Worm (Caenorhabditis elegans) whole organism, mixed stage, embryonic: ENCODE results near the gene sre-1.
A peak's percentile ranks its signal among the peaks of the same experiment; 100 is the strongest.

Experiments used
- M03D4.4 ChIP-seq: sonication (generic microtip); optimal IDR thresholded peaks from 2 replicates; lab custom pipeline; 2017; ENCODE audit warnings: mild to moderate bottlenecking, missing genetic modification characterization, missing compliant biosample characterization
- bed-3 ChIP-seq: fragments of 200-800 bp; sonication (Bioruptor generic); optimal IDR thresholded peaks from 3 replicates; lab custom pipeline; 2018; ENCODE audit warnings: mild to moderate bottlenecking, missing genetic modification characterization, moderate library complexity, missing compliant biosample characterization
- blmp-1 ChIP-seq: fragments of 150-350 bp; optimal IDR thresholded peaks from 2 replicates; lab custom pipeline; 2014; ENCODE audit warnings: missing biosample characterization, missing genetic modification characterization
- ceh-39 ChIP-seq: fragments of 150-350 bp; optimal IDR thresholded peaks from 2 replicates; lab custom pipeline; 2014; ENCODE audit warnings: missing biosample characterization, missing genetic modification characterization
- ceh-43 ChIP-seq: fragments of 200-800 bp; sonication (Bioruptor generic); optimal IDR thresholded peaks from 2 replicates; lab custom pipeline; 2018; ENCODE audit warnings: mild to moderate bottlenecking, missing genetic modification characterization, moderate library complexity, missing compliant biosample characterization
- ceh-83 ChIP-seq: fragments of 200-800 bp; sonication (Bioruptor generic); optimal IDR thresholded peaks from 2 replicates; lab custom pipeline; 2018; ENCODE audit warnings: mild to moderate bottlenecking, missing genetic modification characterization, missing compliant biosample characterization
- ces-1 ChIP-seq: fragments of 150-350 bp; optimal IDR thresholded peaks from 2 replicates; lab custom pipeline; 2014; ENCODE audit warnings: missing biosample characterization, missing genetic modification reagents, missing genetic modification characterization
- cnd-1 ChIP-seq: fragments of 200-800 bp; sonication (Bioruptor generic); optimal IDR thresholded peaks from 2 replicates; lab custom pipeline; 2018; ENCODE audit warnings: mild to moderate bottlenecking, missing genetic modification characterization, missing compliant biosample characterization
- drap-1 ChIP-seq: fragments of 200-800 bp; sonication (Bioruptor generic); optimal IDR thresholded peaks from 3 replicates; lab custom pipeline; 2018; ENCODE audit warnings: mild to moderate bottlenecking, missing genetic modification characterization, missing compliant biosample characterization
- elt-1 ChIP-seq: sonication (generic microtip); optimal IDR thresholded peaks from 2 replicates; lab custom pipeline; 2017; ENCODE audit warnings: missing genetic modification characterization, mild to moderate bottlenecking, missing compliant biosample characterization, antibody characterized with exemption, moderate library complexity, borderline replicate concordance; ENCODE audit not compliant: insufficient read depth
- flh-1 ChIP-seq: fragments of 200-800 bp; sonication (Bioruptor generic); optimal IDR thresholded peaks from 2 replicates; lab custom pipeline; 2018; ENCODE audit warnings: mild to moderate bottlenecking, missing genetic modification characterization, moderate library complexity, missing compliant biosample characterization
- ham-2 ChIP-seq: fragments of 200-800 bp; sonication (Bioruptor generic); optimal IDR thresholded peaks from 2 replicates; lab custom pipeline; 2018; ENCODE audit warnings: mild to moderate bottlenecking, missing genetic modification characterization, missing compliant biosample characterization
- hlh-1 ChIP-seq: fragments of 150-350 bp; optimal IDR thresholded peaks from 2 replicates; lab custom pipeline; 2014; ENCODE audit warnings: missing biosample characterization, missing genetic modification reagents, missing genetic modification characterization
- lin-13 ChIP-seq: fragments of 150-350 bp; optimal IDR thresholded peaks from 2 replicates; lab custom pipeline; 2014; ENCODE audit warnings: missing biosample characterization, missing genetic modification characterization
- lin-32 ChIP-seq: fragments of 200-800 bp; sonication (Bioruptor generic); optimal IDR thresholded peaks from 2 replicates; lab custom pipeline; 2018; ENCODE audit warnings: mild to moderate bottlenecking, missing genetic modification characterization, missing compliant biosample characterization
- lsy-2 ChIP-seq: fragments of 150-350 bp; optimal IDR thresholded peaks from 2 replicates; lab custom pipeline; 2014; ENCODE audit warnings: missing biosample characterization, missing genetic modification characterization
- mab-5 ChIP-seq: fragments of 150-350 bp; optimal IDR thresholded peaks from 2 replicates; lab custom pipeline; 2014; ENCODE audit warnings: missing biosample characterization, missing genetic modification characterization
- mep-1 ChIP-seq: fragments of 150-350 bp; optimal IDR thresholded peaks from 2 replicates; lab custom pipeline; 2017; ENCODE audit warnings: missing biosample characterization, missing genetic modification reagents, missing genetic modification characterization, inconsistent platforms
- mls-2 ChIP-seq: sonication (generic microtip); optimal IDR thresholded peaks from 2 replicates; lab custom pipeline; 2016; ENCODE audit warnings: mild to moderate bottlenecking, missing genetic modification characterization, moderate library complexity, missing compliant biosample characterization
- nhr-12 ChIP-seq: fragments of 150-350 bp; optimal IDR thresholded peaks from 2 replicates; lab custom pipeline; 2014; ENCODE audit warnings: missing biosample characterization, missing genetic modification characterization
- nhr-2 ChIP-seq: fragments of 150-350 bp; optimal IDR thresholded peaks from 2 replicates; lab custom pipeline; 2014; ENCODE audit warnings: missing biosample characterization, missing genetic modification characterization
- nhr-237 ChIP-seq: fragments of 150-350 bp; optimal IDR thresholded peaks from 2 replicates; lab custom pipeline; 2014; ENCODE audit warnings: missing biosample characterization, missing genetic modification characterization
- nhr-28 ChIP-seq: fragments of 150-350 bp; optimal IDR thresholded peaks from 2 replicates; lab custom pipeline; 2014; ENCODE audit warnings: missing biosample characterization, missing genetic modification characterization
- pha-4 ChIP-seq: fragments of 150-350 bp; optimal IDR thresholded peaks from 2 replicates; lab custom pipeline; 2018; ENCODE audit warnings: missing biosample characterization, missing genetic modification reagents, missing genetic modification characterization
- sem-2 ChIP-seq: fragments of 200-800 bp; sonication (Bioruptor generic); optimal IDR thresholded peaks from 2 replicates; lab custom pipeline; 2018; ENCODE audit warnings: mild to moderate bottlenecking, missing genetic modification characterization, missing compliant biosample characterization
- snpc-4 ChIP-seq: fragments of 150-350 bp; optimal IDR thresholded peaks from 2 replicates; lab custom pipeline; 2014; ENCODE audit warnings: missing biosample characterization, missing genetic modification characterization
- sptf-1 ChIP-seq: sonication (generic microtip); optimal IDR thresholded peaks from 2 replicates; lab custom pipeline; 2017; ENCODE audit warnings: mild to moderate bottlenecking, missing genetic modification characterization, moderate library complexity, missing compliant biosample characterization
- tbx-8 ChIP-seq: fragments of 200-800 bp; sonication (Bioruptor generic); optimal IDR thresholded peaks from 2 replicates; lab custom pipeline; 2018; ENCODE audit warnings: mild to moderate bottlenecking, missing genetic modification characterization, moderate library complexity, missing compliant biosample characterization
- unc-120 ChIP-seq: sonication (generic microtip); optimal IDR thresholded peaks from 2 replicates; lab custom pipeline; 2017; ENCODE audit warnings: missing genetic modification characterization, missing compliant biosample characterization; ENCODE audit not compliant: poor library complexity, severe bottlenecking
- unc-39 ChIP-seq: fragments of 150-350 bp; optimal IDR thresholded peaks from 2 replicates; lab custom pipeline; 2014; ENCODE audit warnings: missing biosample characterization, missing genetic modification characterization
- unc-62 ChIP-seq: fragments of 150-350 bp; optimal IDR thresholded peaks from 2 replicates; lab custom pipeline; 2014; ENCODE audit warnings: missing biosample characterization, missing genetic modification reagents, missing genetic modification characterization
- zip-8 ChIP-seq: fragments of 150-350 bp; optimal IDR thresholded peaks from 2 replicates; lab custom pipeline; 2014; ENCODE audit warnings: missing biosample characterization, missing genetic modification characterization

Gene sre-1

ce11 chrII:7666967-7667366, 42.5 kb upstream of the sre-1 start, which contains the start of gene lir-2:
Gene lir-2, plus strand, starts transcription at chrII:7667267.
- TF ChIP-seq ceh-83 (GFP tag; lab: Kevin White, UChicago), result no peak
- no peak for TF ChIP-seq unc-120
- TF ChIP-seq nhr-12 (tag; lab: Kevin White, UChicago), result no peak
- no peak for TF ChIP-seq sem-2 (GFP tag; lab: Kevin White, UChicago)
- TF ChIP-seq nhr-28, result no peak
- TF ChIP-seq M03D4.4, result no peak
- no peak for TF ChIP-seq nhr-237 (tag; lab: Kevin White, UChicago)
- TF ChIP-seq mab-5 (tag; lab: Kevin White, UChicago), result no peak

- no peak for TF ChIP-seq nhr-2 (tag; lab: Kevin White, UChicago)
- TF ChIP-seq ham-2 (GFP tag; lab: Kevin White, UChicago), result peak; percentile 62
- peak; percentile 41 for TF ChIP-seq mep-1
- peak; percentile 26 for TF ChIP-seq lin-13
- TF ChIP-seq mls-2 (tag; lab: Kevin White, UChicago), result peak; percentile 10
- TF ChIP-seq ces-1 (GFP tag; lab: Kevin White, UChicago), result peak; percentile 63
Observed at ce11 chrII:7669409-7669808, 40.1 kb upstream of the sre-1 start.

- TF ChIP-seq sem-2 (GFP tag; lab: Kevin White, UChicago) (no peak), mab-5 (tag; lab: Kevin White, UChicago) (no peak), mep-1 (no peak), nhr-2 (tag; lab: Kevin White, UChicago) (no peak), unc-39 (tag; lab: Kevin White, UChicago) (no peak), lsy-2 (tag; lab: Kevin White, UChicago) (no peak), hlh-1 (tag; lab: Kevin White, UChicago) (no peak), mls-2 (tag; lab: Kevin White, UChicago) (no peak), unc-120 (no peak), pha-4 (tag; lab: Kevin White, UChicago) (no peak), lin-13 (no peak), zip-8 (no peak)
Observed at ce11 chrII:7670039-7670438, 39.5 kb upstream of the sre-1 start.

ce11 chrII:7671705-7672104, 37.8 kb upstream of the sre-1 start, which contains the start of gene lir-1:
Gene lir-1, plus strand, starts transcription at chrII:7672005.
- TF ChIP-seq unc-62 (GFP tag; lab: Kevin White, UChicago) (no peak), elt-1 (tag; lab: Kevin White, UChicago) (no peak), mab-5 (tag; lab: Kevin White, UChicago) (no peak), nhr-237 (tag; lab: Kevin White, UChicago) (no peak), mls-2 (tag; lab: Kevin White, UChicago) (no peak), M03D4.4 (no peak), flh-1 (GFP tag; lab: Kevin White, UChicago) (no peak), lin-32 (no peak), tbx-8 (GFP tag; lab: Kevin White, UChicago) (no peak), bed-3 (GFP tag; lab: Kevin White, UChicago) (no peak), hlh-1 (tag; lab: Kevin White, UChicago) (no peak), snpc-4 (tag; lab: Kevin White, UChicago) (no peak), nhr-12 (tag; lab: Kevin White, UChicago) (no peak), ceh-39 (tag; lab: Kevin White, UChicago) (no peak), ham-2 (GFP tag; lab: Kevin White, UChicago) (no peak), lin-13 (no peak), nhr-2 (tag; lab: Kevin White, UChicago) (no peak)
- TF ChIP-seq, all 35 proteins: peak for 0

ce11 chrII:7675752-7676151, 33.8 kb upstream of the sre-1 start:
- no peak for TF ChIP-seq zip-8
- TF ChIP-seq sem-2 (GFP tag; lab: Kevin White, UChicago), result no peak
- TF ChIP-seq lin-32, result no peak
- no peak for TF ChIP-seq blmp-1 (tag; lab: Kevin White, UChicago)
- TF ChIP-seq bed-3 (GFP tag; lab: Kevin White, UChicago), result no peak
- TF ChIP-seq lsy-2 (tag; lab: Kevin White, UChicago), result no peak
- TF ChIP-seq, all 35 proteins: peak for 0

- TF ChIP-seq mls-2 (tag; lab: Kevin White, UChicago) (peak; percentile 49), cnd-1 (tag; lab: Kevin White, UChicago) (peak; percentile 32), drap-1 (GFP tag; lab: Kevin White, UChicago) (peak; percentile 0), bed-3 (GFP tag; lab: Kevin White, UChicago) (no peak), hlh-1 (tag; lab: Kevin White, UChicago) (no peak), sptf-1 (tag; lab: Kevin White, UChicago) (peak; percentile 48), mab-5 (tag; lab: Kevin White, UChicago) (no peak), ceh-43 (GFP tag; lab: Kevin White, UChicago) (no peak), ham-2 (GFP tag; lab: Kevin White, UChicago) (peak; percentile 97), blmp-1 (tag; lab: Kevin White, UChicago) (peak; percentile 48), ces-1 (GFP tag; lab: Kevin White, UChicago) (peak; percentile 66)
Observed at ce11 chrII:7676307-7676905, 33.1 kb upstream of the sre-1 start.
